Worm (Caenorhabditis elegans) whole organism, young adult: ENCODE results near the gene snap-29.

Experiments used
- B0035.1 ChIP-seq: sonication (generic microtip); optimal IDR thresholded peaks from 2 replicates; lab custom pipeline; 2016; ENCODE audit warnings: missing genetic modification characterization, mild to moderate bottlenecking, missing compliant biosample characterization, missing genotype, missing genetic modification reagents
- C17E4.6 ChIP-seq: fragments of 200-800 bp; sonication (Bioruptor generic); IDR thresholded peaks from 2 replicates; pipeline ENCODE4 v1.3.6; 2022; ENCODE audit warnings: missing genetic modification reagents, missing genetic modification characterization, missing compliant biosample characterization
- F10E7.11 ChIP-seq: sonication (generic microtip); optimal IDR thresholded peaks from 2 replicates; lab custom pipeline; 2017; ENCODE audit warnings: mild to moderate bottlenecking, missing genetic modification characterization, moderate library complexity, missing compliant biosample characterization
- F22D6.2 ChIP-seq: sonication (generic microtip); optimal IDR thresholded peaks from 2 replicates; lab custom pipeline; 2016; ENCODE audit warnings: mild to moderate bottlenecking, missing genetic modification characterization, missing compliant biosample characterization
- F23B12.7 ChIP-seq: sonication (generic microtip); optimal IDR thresholded peaks from 2 replicates; lab custom pipeline; 2017; ENCODE audit warnings: missing genetic modification characterization, mild to moderate bottlenecking, missing compliant biosample characterization, antibody characterized with exemption, moderate library complexity; ENCODE audit not compliant: insufficient read depth
- F33H1.4 ChIP-seq: fragments of 200-800 bp; sonication (Bioruptor generic); IDR thresholded peaks from 2 replicates; pipeline ENCODE4 v1.3.6; 2022; ENCODE audit warnings: missing genetic modification reagents, missing genetic modification characterization, missing compliant biosample characterization
- F49E8.2 ChIP-seq: sonication (generic microtip); optimal IDR thresholded peaks from 3 replicates; lab custom pipeline; 2017; ENCODE audit warnings: missing genetic modification characterization, mild to moderate bottlenecking, missing compliant biosample characterization, antibody characterized with exemption, moderate library complexity; ENCODE audit not compliant: insufficient read depth
- F52B5.7 ChIP-seq: sonication (generic microtip); optimal IDR thresholded peaks from 2 replicates; lab custom pipeline; 2016; ENCODE audit warnings: mild to moderate bottlenecking, missing genetic modification characterization, missing compliant biosample characterization
- F57A8.1 ChIP-seq: fragments of 200-800 bp; sonication (Bioruptor generic); optimal IDR thresholded peaks from 2 replicates; lab custom pipeline; 2018; ENCODE audit warnings: mild to moderate bottlenecking, missing genetic modification characterization, moderate library complexity, missing compliant biosample characterization
- F57C9.4 ChIP-seq: sonication (generic microtip); optimal IDR thresholded peaks from 2 replicates; lab custom pipeline; 2017; ENCODE audit warnings: mild to moderate bottlenecking, missing genetic modification characterization, missing compliant biosample characterization
- T26A5.8 ChIP-seq: sonication (generic microtip); optimal IDR thresholded peaks from 2 replicates; lab custom pipeline; 2016; ENCODE audit warnings: missing genetic modification characterization, missing compliant biosample characterization
- Y67H2A.10 ChIP-seq: fragments of 200-800 bp; sonication (Bioruptor generic); conservative IDR thresholded peaks from 2 replicates; pipeline ENCODE4 v1.3.6; 2022; ENCODE audit warnings: missing genetic modification reagents, missing genetic modification characterization, missing compliant biosample characterization
- Y95B8A.8 ChIP-seq: fragments of 200-800 bp; sonication (Bioruptor generic); IDR thresholded peaks from 2 replicates; pipeline ENCODE4 v1.3.6; 2022; ENCODE audit warnings: missing genetic modification reagents, missing genetic modification characterization, missing compliant biosample characterization
- akir-1 ChIP-seq: fragments of 200-800 bp; sonication (Bioruptor generic); optimal IDR thresholded peaks from 2 replicates; lab custom pipeline; 2018; ENCODE audit warnings: mild to moderate bottlenecking, missing genetic modification characterization, moderate library complexity, missing compliant biosample characterization
- ama-1 ChIP-seq, 3 experiments: fragments of 150-350 bp in 1 of 3; sonication (generic microtip) in 2 of 3; optimal IDR thresholded peaks; 2 replicates each; lab custom pipeline; 2014 to 2018; ENCODE audit warnings: missing biosample characterization in 2 of 3, missing genetic modification characterization in 2 of 3, missing genetic modification reagents in 2 of 3
- aptf-2 ChIP-seq: fragments of 200-800 bp; sonication (Bioruptor generic); conservative IDR thresholded peaks from 2 replicates; pipeline ENCODE4 v1.3.6; 2022; ENCODE audit warnings: missing genetic modification reagents, missing genetic modification characterization, missing compliant biosample characterization
- aptf-3 ChIP-seq: fragments of 200-800 bp; sonication (Bioruptor generic); IDR thresholded peaks from 2 replicates; pipeline ENCODE4 v1.3.6; 2022; ENCODE audit warnings: missing genetic modification characterization, missing compliant biosample characterization
- atf-7 ChIP-seq: sonication (generic microtip); optimal IDR thresholded peaks from 2 replicates; lab custom pipeline; 2017; ENCODE audit warnings: mild to moderate bottlenecking, missing genetic modification characterization, missing compliant biosample characterization
- athp-1 ChIP-seq: sonication (generic microtip); optimal IDR thresholded peaks from 2 replicates; lab custom pipeline; 2017; ENCODE audit warnings: mild to moderate bottlenecking, missing genetic modification characterization, missing compliant biosample characterization
- attf-5 ChIP-seq: fragments of 200-800 bp; sonication (Bioruptor generic); optimal IDR thresholded peaks from 2 replicates; lab custom pipeline; 2018; ENCODE audit warnings: mild to moderate bottlenecking, missing genetic modification characterization, missing compliant biosample characterization
- attf-6 ChIP-seq: fragments of 200-800 bp; sonication (Bioruptor generic); IDR thresholded peaks from 2 replicates; pipeline ENCODE4 v1.3.6; 2022; ENCODE audit warnings: missing genetic modification reagents, missing genetic modification characterization, missing compliant biosample characterization
- bed-1 ChIP-seq: fragments of 200-800 bp; sonication (Bioruptor generic); IDR thresholded peaks from 2 replicates; pipeline ENCODE4 v1.3.6; 2022; ENCODE audit warnings: missing genetic modification reagents, missing genetic modification characterization, missing compliant biosample characterization
- cebp-1 ChIP-seq, 2 experiments: fragments of 200-800 bp in 1 of 2; sonication (Bioruptor generic) in 1 of 2; sonication (generic microtip) in 1 of 2; IDR thresholded peaks in 1 of 2; optimal IDR thresholded peaks in 1 of 2; 2 replicates each; pipeline versions ENCODE4 v1.3.6 to Lab custom; 2017 to 2022; ENCODE audit warnings: missing compliant biosample characterization in 2 of 2, missing genetic modification characterization in 2 of 2, mild to moderate bottlenecking in 1 of 2, missing genetic modification reagents in 1 of 2, moderate library complexity in 1 of 2
- cebp-2 ChIP-seq: fragments of 200-800 bp; sonication (Bioruptor generic); IDR thresholded peaks from 2 replicates; pipeline ENCODE4 v1.3.6; 2022; ENCODE audit warnings: missing genetic modification characterization, missing compliant biosample characterization
- dpl-1 ChIP-seq: fragments of 150-350 bp; optimal IDR thresholded peaks from 2 replicates; lab custom pipeline; 2014; ENCODE audit warnings: missing biosample characterization, missing genetic modification reagents, missing genetic modification characterization
- egl-18 ChIP-seq: fragments of 200-800 bp; sonication (Bioruptor generic); IDR thresholded peaks from 2 replicates; pipeline ENCODE4 v1.3.6; 2022; ENCODE audit warnings: missing genetic modification reagents, missing genetic modification characterization, missing compliant biosample characterization
- egl-44 ChIP-seq: fragments of 200-800 bp; sonication (Bioruptor generic); IDR thresholded peaks from 2 replicates; pipeline ENCODE4 v1.3.6; 2022; ENCODE audit warnings: missing genetic modification reagents, missing genetic modification characterization, missing compliant biosample characterization
- ets-4 ChIP-seq: fragments of 200-800 bp; sonication (Bioruptor generic); optimal IDR thresholded peaks from 2 replicates; lab custom pipeline; 2018; ENCODE audit warnings: mild to moderate bottlenecking, missing genetic modification characterization, missing compliant biosample characterization
- fkh-3 ChIP-seq: sonication (generic microtip); optimal IDR thresholded peaks from 2 replicates; lab custom pipeline; 2016; ENCODE audit warnings: mild to moderate bottlenecking, missing genetic modification characterization, missing compliant biosample characterization
- hlh-26 ChIP-seq: fragments of 200-800 bp; sonication (Bioruptor generic); conservative IDR thresholded peaks from 2 replicates; pipeline ENCODE4 v1.3.6; 2022; ENCODE audit warnings: missing genetic modification reagents, missing genetic modification characterization, missing compliant biosample characterization
- hmg-20 ChIP-seq: fragments of 200-800 bp; sonication (Bioruptor generic); IDR thresholded peaks from 2 replicates; pipeline ENCODE4 v1.3.6; 2022; ENCODE audit warnings: missing genetic modification reagents, missing genetic modification characterization, missing compliant biosample characterization
- let-607 ChIP-seq, 2 experiments: fragments of 200-800 bp in 1 of 2; sonication (Bioruptor generic) in 1 of 2; sonication (generic microtip) in 1 of 2; optimal IDR thresholded peaks; 2 replicates each; lab custom pipeline; 2016 to 2018; ENCODE audit warnings: mild to moderate bottlenecking in 2 of 2, missing compliant biosample characterization in 2 of 2, missing genetic modification characterization in 2 of 2, moderate library complexity in 2 of 2, missing genotype in 1 of 2
- lin-35 ChIP-seq, 3 experiments: fragments of 150-350 bp in 2 of 3; sonication (generic microtip) in 1 of 3; optimal IDR thresholded peaks; 2 replicates each; lab custom pipeline; 2014 to 2018; ENCODE audit warnings: missing biosample characterization in 3 of 3, missing genetic modification characterization in 3 of 3, missing genetic modification reagents in 3 of 3
- mcd-1 ChIP-seq: fragments of 200-800 bp; sonication (Bioruptor generic); IDR thresholded peaks from 2 replicates; pipeline ENCODE4 v1.3.6; 2022; ENCODE audit warnings: missing genetic modification reagents, missing genetic modification characterization, missing compliant biosample characterization
- nfyb-1 ChIP-seq: fragments of 200-800 bp; sonication (Bioruptor generic); IDR thresholded peaks from 2 replicates; pipeline ENCODE4 v1.3.6; 2022; ENCODE audit warnings: missing genetic modification reagents, missing genetic modification characterization, missing compliant biosample characterization
- nhr-80 ChIP-seq: sonication (generic microtip); optimal IDR thresholded peaks from 2 replicates; lab custom pipeline; 2016; ENCODE audit warnings: missing genetic modification characterization, missing compliant biosample characterization
- pha-4 ChIP-seq: fragments of 150-350 bp; sonication (generic microtip); optimal IDR thresholded peaks from 2 replicates; lab custom pipeline; 2014; ENCODE audit warnings: missing biosample characterization, missing genetic modification reagents, missing genetic modification characterization
- repo-1 ChIP-seq: sonication (generic microtip); optimal IDR thresholded peaks from 2 replicates; lab custom pipeline; 2017; ENCODE audit warnings: mild to moderate bottlenecking, missing genetic modification characterization, missing compliant biosample characterization
- snpc-1.3 ChIP-seq: sonication (generic microtip); optimal IDR thresholded peaks from 2 replicates; lab custom pipeline; 2017; ENCODE audit warnings: missing genetic modification characterization, mild to moderate bottlenecking, missing compliant biosample characterization, antibody characterized with exemption, moderate library complexity, missing genotype, missing genetic modification reagents; ENCODE audit not compliant: insufficient read depth
- snpc-4 ChIP-seq, 5 experiments: fragments of 150-350 bp in 1 of 5; sonication (generic microtip) in 4 of 5; optimal IDR thresholded peaks; 2 replicates each; lab custom pipeline; 2014 to 2018; ENCODE audit warnings: missing genetic modification characterization in 5 of 5, missing biosample characterization in 3 of 5, antibody characterized with exemption in 2 of 5, mild to moderate bottlenecking in 2 of 5, missing compliant biosample characterization in 2 of 5, missing genotype in 2 of 5, moderate library complexity in 2 of 5, missing genetic modification reagents in 1 of 5
- somi-1 ChIP-seq: fragments of 200-800 bp; sonication (Bioruptor generic); optimal IDR thresholded peaks from 2 replicates; lab custom pipeline; 2018; ENCODE audit warnings: mild to moderate bottlenecking, missing genetic modification characterization, missing compliant biosample characterization
- sptf-2 ChIP-seq: fragments of 200-800 bp; sonication (Bioruptor generic); optimal IDR thresholded peaks from 2 replicates; lab custom pipeline; 2018; ENCODE audit warnings: mild to moderate bottlenecking, missing genetic modification characterization, missing compliant biosample characterization
- tbp1 ChIP-seq: fragments of 200-800 bp; sonication (Bioruptor generic); optimal IDR thresholded peaks from 2 replicates; lab custom pipeline; 2018; ENCODE audit warnings: mild to moderate bottlenecking, missing genetic modification characterization, missing compliant biosample characterization
- tlf-1 ChIP-seq: fragments of 200-800 bp; sonication (Bioruptor generic); optimal IDR thresholded peaks from 2 replicates; lab custom pipeline; 2018; ENCODE audit warnings: mild to moderate bottlenecking, missing genetic modification characterization, missing compliant biosample characterization
- unc-130 ChIP-seq: sonication (generic microtip); optimal IDR thresholded peaks from 2 replicates; lab custom pipeline; 2016; ENCODE audit warnings: missing genetic modification reagents, missing genetic modification characterization, missing compliant biosample characterization
- unc-62 ChIP-seq: fragments of 150-350 bp; optimal IDR thresholded peaks from 2 replicates; lab custom pipeline; 2014; ENCODE audit warnings: missing biosample characterization, missing genetic modification reagents, missing genetic modification characterization
- ztf-26 ChIP-seq: sonication (generic microtip); optimal IDR thresholded peaks from 2 replicates; lab custom pipeline; 2017; ENCODE audit warnings: missing genetic modification characterization, missing compliant biosample characterization

snap-29 gene

ce11 chrIII:8785426-8785825, 9.4 kb downstream of the snap-29 start (continued):
- TF ChIP-seq ets-4 (no peak), fkh-3 (tag; lab: Kevin White, UChicago) (no peak), F33H1.4 (GFP tag; lab: Robert Waterston, UW) (no peak), Y67H2A.10 (GFP tag; lab: Robert Waterston, UW) (no peak), tlf-1 (GFP tag; lab: Kevin White, UChicago) (no peak), let-607 (tag; optimal IDR thresholded peaks at IDR 0.05; lab: Kevin White, UChicago) (peak in 1 of 2 experiments; percentile 23), ama-1 (optimal IDR thresholded peaks at IDR 0.05; lab: Kevin White, UChicago) (no peak), ama-1 (GFP tag; optimal IDR thresholded peaks at IDR 0.05; lab: Kevin White, UChicago) (no peak), F57A8.1 (GFP tag; lab: Kevin White, UChicago) (no peak), F49E8.2 (no peak), aptf-2 (GFP tag; lab: Robert Waterston, UW) (no peak), B0035.1 (tag; lab: Kevin White, UChicago) (no peak), C17E4.6 (GFP tag; lab: Robert Waterston, UW) (no peak), dpl-1 (GFP tag; lab: Kevin White, UChicago) (no peak), attf-5 (GFP tag; lab: Kevin White, UChicago) (peak; percentile 61), nhr-80 (tag; lab: Kevin White, UChicago) (peak; percentile 69), egl-44 (no peak), snpc-1.3 (tag; lab: Kevin White, UChicago) (no peak), attf-6 (no peak), F22D6.2 (no peak), repo-1 (tag; lab: Kevin White, UChicago) (no peak), nfyb-1 (GFP tag; lab: Robert Waterston, UW) (peak; percentile 53; the same call in 1 of the 2 replicates), Y95B8A.8 (GFP tag; lab: Robert Waterston, UW) (no peak), hlh-26 (GFP tag; lab: Robert Waterston, UW) (no peak), egl-18 (no peak), T26A5.8 (no peak), unc-62 (no peak), cebp-2 (GFP tag; lab: Robert Waterston, UW) (no peak), F10E7.11 (tag; lab: Kevin White, UChicago) (no peak), F57C9.4 (tag; lab: Kevin White, UChicago) (no peak), F23B12.7 (tag; lab: Kevin White, UChicago) (no peak), athp-1 (tag; lab: Kevin White, UChicago) (no peak), akir-1 (no peak), cebp-1 (GFP tag; IDR thresholded peaks at IDR 0.05; lab: Robert Waterston, UW) (no peak; the same call in 1 of the 2 replicates), cebp-1 (tag; optimal IDR thresholded peaks at IDR 0.05; lab: Kevin White, UChicago) (peak; percentile 75), snpc-4 (GFP tag; optimal IDR thresholded peaks at IDR 0.05; lab: Kevin White, UChicago) (no peak), snpc-4 (tag; optimal IDR thresholded peaks at IDR 0.05; lab: Kevin White, UChicago) (no peak), hmg-20 (no peak), pha-4 (tag; lab: Kevin White, UChicago) (peak; percentile 72), unc-130 (GFP tag; lab: Kevin White, UChicago) (no peak), lin-35 (GFP tag; optimal IDR thresholded peaks at IDR 0.05; lab: Kevin White, UChicago) (no peak), F52B5.7 (no peak), somi-1 (GFP tag; lab: Kevin White, UChicago) (no peak), atf-7 (no peak), mcd-1 (GFP tag; lab: Robert Waterston, UW) (peak; percentile 39; the same call in 1 of the 2 replicates), aptf-3 (GFP tag; lab: Robert Waterston, UW) (no peak), tbp1 (GFP tag; lab: Kevin White, UChicago) (no peak), bed-1 (no peak), sptf-2 (GFP tag; lab: Kevin White, UChicago) (no peak), ztf-26 (tag; lab: Kevin White, UChicago) (no peak)
